Fruit fly (Drosophila melanogaster): ENCODE data around the gene kek5.

The kek5 gene

DNA sequence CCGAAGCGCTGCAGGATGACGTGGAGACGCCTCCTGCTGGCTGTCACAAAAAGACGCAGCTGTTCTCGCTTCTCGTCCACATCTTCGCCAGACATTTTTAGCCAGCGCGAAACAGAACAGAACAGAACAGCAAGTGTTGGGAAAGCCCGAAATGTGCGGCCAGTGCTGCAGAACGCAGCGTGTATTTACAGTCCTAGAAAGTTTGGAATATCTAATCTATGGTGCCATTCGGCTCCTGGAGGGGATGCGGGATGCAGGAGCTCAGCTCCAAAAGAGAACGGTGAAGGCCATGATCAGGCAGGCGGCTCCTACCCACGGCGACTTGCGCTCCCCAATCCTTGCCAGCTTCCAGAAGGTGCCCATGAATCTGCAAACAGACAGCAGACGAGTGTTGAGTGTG is 141.3 kb downstream of the kek5 start, which contains the start of gene CG12204 (continued):
- TF ChIP-seq Sox102F (GFP tag; optimal IDR thresholded peaks at IDR 0.05) (no peak), PHDP (tag; optimal IDR thresholded peaks at IDR 0.05) (no peak), btn (GFP tag; optimal IDR thresholded peaks at IDR 0.05) (peak; percentile 19), tio (GFP tag; optimal IDR thresholded peaks at IDR 0.05) (no peak), CG18262 (tag; optimal IDR thresholded peaks at IDR 0.05) (no peak), her (GFP tag; optimal IDR thresholded peaks at IDR 0.05) (peak; percentile 34), CG2875 (GFP tag; optimal IDR thresholded peaks at IDR 0.05) (no peak), CG1529 (GFP tag; optimal IDR thresholded peaks at IDR 0.05) (no peak), sob (GFP tag; IDR thresholded peaks at IDR 0.05) (0 out of 2 replicates have a peak, but pooled peaks have one; percentile 39), dm (GFP tag; optimal IDR thresholded peaks at IDR 0.05) (peak; percentile 13)

DNA sequence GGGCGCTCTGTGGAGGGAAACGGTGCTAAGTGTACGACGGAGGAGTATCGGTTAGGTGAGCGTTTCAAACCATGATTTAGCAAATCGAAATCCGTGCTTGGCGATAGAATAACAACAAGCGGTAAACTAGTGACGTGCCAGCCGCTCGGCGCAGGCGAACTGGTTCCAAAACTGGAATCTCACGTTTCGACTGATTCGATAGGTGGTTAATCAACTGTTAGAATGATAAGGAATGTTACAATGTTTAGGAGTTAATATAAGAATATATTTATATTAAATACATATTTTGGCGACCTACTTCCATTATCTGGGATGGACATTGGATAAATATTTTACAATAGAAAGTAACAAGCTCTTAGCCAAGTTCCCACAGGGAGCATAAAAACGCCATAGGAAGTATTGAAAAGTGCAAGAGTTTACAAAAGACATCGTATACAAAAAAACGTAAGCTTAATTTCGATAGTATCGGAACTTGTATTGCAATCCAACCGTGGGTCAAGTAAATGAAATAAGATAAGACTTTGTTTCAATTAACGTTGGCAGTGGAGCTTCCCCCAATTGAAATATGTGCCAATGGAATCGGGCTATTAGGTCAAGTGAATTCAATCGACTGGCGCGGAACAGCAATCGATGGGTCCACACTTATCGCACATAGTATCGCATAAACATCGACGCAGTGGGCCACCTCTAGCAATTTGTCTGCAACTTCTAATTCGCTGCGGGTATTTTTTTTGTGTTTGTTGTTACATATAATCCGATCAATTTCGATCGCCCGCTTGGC is 142.0 kb downstream of the kek5 start, which contains the start of the genes ksh, CG14200 and Pfrx:
ksh (minus strand) TSS at position 163 of the 781 bp plus-strand sequence.
CG14200 (plus strand) TSS at position 676 of the 781 bp plus-strand sequence.
Pfrx (plus strand) TSS at position 676 of the 781 bp plus-strand sequence.
- TF ChIP-seq Ets97D (GFP tag; optimal IDR thresholded peaks at IDR 0.05) (peak; percentile 39), Nf-YB (GFP tag; optimal IDR thresholded peaks at IDR 0.05) (no peak), CG34224 (GFP tag; IDR thresholded peaks at IDR 0.05; ENCODE audit: partially characterized antibody) (peak; percentile 78), CG12391 (tag; optimal IDR thresholded peaks at IDR 0.05) (no peak), HmgD (GFP tag; optimal IDR thresholded peaks at IDR 0.05) (peak; percentile 65), Lhr (GFP tag; optimal IDR thresholded peaks at IDR 0.05) (peak; percentile 12), CG10366 (GFP tag; IDR thresholded peaks at IDR 0.05) (no peak), unc-4 (GFP tag; IDR thresholded peaks at IDR 0.05; ENCODE audit: partially characterized antibody) (peak; percentile 79), CG12659 (GFP tag; optimal IDR thresholded peaks at IDR 0.05) (peak; percentile 38), CG2120 (GFP tag; optimal IDR thresholded peaks at IDR 0.05) (peak; percentile 48), CG1647 (GFP tag; optimal IDR thresholded peaks at IDR 0.05) (no peak), HmgZ (tag; optimal IDR thresholded peaks at IDR 0.05) (peak; percentile 22), inv (GFP tag; IDR thresholded peaks at IDR 0.05; ENCODE audit: partially characterized antibody) (peak; percentile 90), Dip3 (GFP tag; optimal IDR thresholded peaks at IDR 0.05) (peak; percentile 47), PHDP (tag; optimal IDR thresholded peaks at IDR 0.05) (no peak), Doc3 (GFP tag; IDR thresholded peaks at IDR 0.05; ENCODE audit: partially characterized antibody) (peak; percentile 60), sr (GFP tag; IDR thresholded peaks at IDR 0.05) (no peak), CG1602 (GFP tag; optimal IDR thresholded peaks at IDR 0.05) (no peak), CG12299 (tag; optimal IDR thresholded peaks at IDR 0.05) (no peak), E2f2 (GFP tag; IDR thresholded peaks at IDR 0.05) (peak; percentile 45), dati (GFP tag; IDR thresholded peaks at IDR 0.05) (no peak), CG14710 (tag; optimal IDR thresholded peaks at IDR 0.05) (peak; percentile 57), CG11247 (GFP tag; IDR thresholded peaks at IDR 0.05) (no peak), CG6791 (GFP tag; IDR thresholded peaks at IDR 0.05; ENCODE audit: partially characterized antibody) (peak; percentile 94), maf-S (GFP tag; optimal IDR thresholded peaks at IDR 0.05) (peak; percentile 3), mld (GFP tag; IDR thresholded peaks at IDR 0.05; ENCODE audit: partially characterized antibody) (peak; percentile 88), CG42726 (GFP tag; IDR thresholded peaks at IDR 0.05; ENCODE audit: partially characterized antibody) (peak; percentile 94), CG13624 (GFP tag; optimal IDR thresholded peaks at IDR 0.05) (peak; percentile 41), Optix (GFP tag; IDR thresholded peaks at IDR 0.05) (no peak), eyg (GFP tag; optimal IDR thresholded peaks at IDR 0.05) (no peak), CG11723 (GFP tag; optimal IDR thresholded peaks at IDR 0.05) (no peak), CG1792 (GFP tag; optimal IDR thresholded peaks at IDR 0.05) (no peak), CG9437 (GFP tag; optimal IDR thresholded peaks at IDR 0.05) (peak; percentile 47), CG13424 (tag; optimal IDR thresholded peaks at IDR 0.05) (peak; percentile 1), repo (GFP tag; optimal IDR thresholded peaks at IDR 0.05) (peak; percentile 15), CG9932 (GFP tag; IDR thresholded peaks at IDR 0.05) (peak; percentile 77), chinmo (GFP tag; IDR thresholded peaks at IDR 0.05; ENCODE audit: partially characterized antibody) (peak; percentile 73; the same call in 3 of the 4 replicates), zen2 (GFP tag; IDR thresholded peaks at IDR 0.05; ENCODE audit: partially characterized antibody) (peak; percentile 78)

All from whole organism, embryonic.